Worm (Caenorhabditis elegans) whole organism, young adult: ENCODE results near the gene F15G9.2.

Experiments used
- B0261.1 ChIP-seq: sonication (generic microtip); optimal IDR thresholded peaks from 2 replicates; lab custom pipeline; 2016; ENCODE audit warnings: mild to moderate bottlenecking, missing genetic modification characterization, moderate library complexity, missing compliant biosample characterization
- F49E8.2 ChIP-seq: sonication (generic microtip); optimal IDR thresholded peaks from 3 replicates; lab custom pipeline; 2017; ENCODE audit warnings: missing genetic modification characterization, mild to moderate bottlenecking, missing compliant biosample characterization, antibody characterized with exemption, moderate library complexity; ENCODE audit not compliant: insufficient read depth
- ama-1 ChIP-seq, 3 experiments: fragments of 150-350 bp in 1 of 3; sonication (generic microtip) in 2 of 3; optimal IDR thresholded peaks; 2 replicates each; lab custom pipeline; 2014 to 2018; ENCODE audit warnings: missing biosample characterization in 2 of 3, missing genetic modification characterization in 2 of 3, missing genetic modification reagents in 2 of 3
- mxl-1 ChIP-seq: sonication (generic microtip); optimal IDR thresholded peaks from 2 replicates; lab custom pipeline; 2016; ENCODE audit warnings: missing genetic modification characterization, missing compliant biosample characterization
- nfya-1 ChIP-seq: sonication (generic microtip); optimal IDR thresholded peaks from 2 replicates; lab custom pipeline; 2017; ENCODE audit warnings: antibody characterized with exemption, missing compliant biosample characterization, missing genetic modification characterization, borderline replicate concordance; ENCODE audit not compliant: insufficient read depth
- nhr-27 ChIP-seq: fragments of 200-800 bp; sonication (Bioruptor generic); optimal IDR thresholded peaks from 2 replicates; lab custom pipeline; 2018; ENCODE audit warnings: mild to moderate bottlenecking, missing genetic modification characterization, moderate library complexity, missing compliant biosample characterization
- snpc-4 ChIP-seq, 5 experiments: fragments of 150-350 bp in 1 of 5; sonication (generic microtip) in 4 of 5; optimal IDR thresholded peaks; 2 replicates each; lab custom pipeline; 2014 to 2018; ENCODE audit warnings: missing genetic modification characterization in 5 of 5, missing biosample characterization in 3 of 5, antibody characterized with exemption in 2 of 5, mild to moderate bottlenecking in 2 of 5, missing compliant biosample characterization in 2 of 5, missing genotype in 2 of 5, moderate library complexity in 2 of 5, missing genetic modification reagents in 1 of 5
- unc-130 ChIP-seq: sonication (generic microtip); optimal IDR thresholded peaks from 2 replicates; lab custom pipeline; 2016; ENCODE audit warnings: missing genetic modification reagents, missing genetic modification characterization, missing compliant biosample characterization

- TF ChIP-seq unc-130 (GFP tag; lab: Kevin White, UChicago) (no peak), snpc-4 (GFP tag; optimal IDR thresholded peaks at IDR 0.05; lab: Kevin White, UChicago) (no peak), snpc-4 (tag; optimal IDR thresholded peaks at IDR 0.05; lab: Kevin White, UChicago) (no peak), nfya-1 (no peak), nhr-27 (no peak), B0261.1 (no peak), F49E8.2 (tag; lab: Kevin White, UChicago) (no peak), ama-1 (optimal IDR thresholded peaks at IDR 0.05; lab: Kevin White, UChicago) (no peak), ama-1 (GFP tag; optimal IDR thresholded peaks at IDR 0.05; lab: Kevin White, UChicago) (no peak), mxl-1 (no peak)
Observed at ce11 chrX:9673228-9673627, 40.3 kb downstream of the F15G9.2 start.
